Fruit fly (Drosophila melanogaster): ENCODE measurements around the gene CG14826.

Gene CG14826

dm6 chr3L:7258267-7258666, 24.0 kb downstream of the CG14826 start:
- TF ChIP-seq CG34367 (tag; optimal IDR thresholded peaks at IDR 0.05) (no peak), Pif1A (GFP tag; optimal IDR thresholded peaks at IDR 0.05) (no peak), CG9948 (tag; optimal IDR thresholded peaks at IDR 0.05) (no peak), CG10348 (GFP tag; IDR thresholded peaks at IDR 0.05) (no peak)

DNA sequence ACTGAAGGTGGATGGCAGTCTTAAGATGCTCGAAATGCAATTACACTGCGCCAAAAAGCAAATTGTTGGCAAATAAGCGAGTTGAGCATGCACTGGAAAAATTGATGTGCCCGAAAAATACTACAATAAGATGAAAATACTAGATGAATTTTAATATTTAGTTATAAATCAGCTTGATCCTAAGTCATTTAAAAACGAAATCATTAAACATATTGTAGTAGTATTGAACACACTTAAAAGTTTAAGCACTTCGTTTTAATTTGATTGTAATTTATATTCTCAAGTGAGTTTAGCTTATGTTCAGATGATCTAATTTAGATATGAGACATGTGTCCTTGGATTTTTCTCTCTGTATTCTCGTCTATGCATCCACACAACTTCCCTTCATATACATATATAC, 28.2 kb downstream of the CG14826 start:
- no peak for TF ChIP-seq gl (tag; optimal IDR thresholded peaks at IDR 0.05)
- TF ChIP-seq CG10348 (GFP tag; IDR thresholded peaks at IDR 0.05), result no peak
- TF ChIP-seq Ets98B (GFP tag; IDR thresholded peaks at IDR 0.05), result no peak; the same call in 1 of the 2 replicates
- TF ChIP-seq fd96Ca (GFP tag; IDR thresholded peaks at IDR 0.05), result no peak
- TF ChIP-seq CG34367 (tag; optimal IDR thresholded peaks at IDR 0.05), result peak; percentile 11
- TF ChIP-seq Pif1B (GFP tag; optimal IDR thresholded peaks at IDR 0.05), result peak; percentile 38
- peak; percentile 67 for TF ChIP-seq D1 (tag; optimal IDR thresholded peaks at IDR 0.05)
- TF ChIP-seq rn (GFP tag; IDR thresholded peaks at IDR 0.05), result no peak
- peak; percentile 40; the same call in 1 of the 3 replicates for TF ChIP-seq CG4496 (GFP tag; IDR thresholded peaks at IDR 0.05)
- TF ChIP-seq CG15710 (tag; optimal IDR thresholded peaks at IDR 0.05), result peak; percentile 74
- TF ChIP-seq CG13204 (GFP tag; optimal IDR thresholded peaks at IDR 0.05), result no peak
- TF ChIP-seq CG8159 (tag; optimal IDR thresholded peaks at IDR 0.05), result peak; percentile 76
- no peak for TF ChIP-seq CG12605 (GFP tag; IDR thresholded peaks at IDR 0.05)
- peak; percentile 68 for TF ChIP-seq CG14655 (GFP tag; optimal IDR thresholded peaks at IDR 0.05)
- peak; percentile 62 for TF ChIP-seq CG17806 (tag; optimal IDR thresholded peaks at IDR 0.05)
- TF ChIP-seq CG32121 (GFP tag; IDR thresholded peaks at IDR 0.05), result no peak
- peak; percentile 65 for TF ChIP-seq CG9948 (tag; optimal IDR thresholded peaks at IDR 0.05)
- no peak for TF ChIP-seq EcR (GFP tag; optimal IDR thresholded peaks at IDR 0.05)
- TF ChIP-seq Pif1A (GFP tag; optimal IDR thresholded peaks at IDR 0.05), result peak; percentile 32
- TF ChIP-seq CG8301 (tag; optimal IDR thresholded peaks at IDR 0.05), result peak; percentile 28
- TF ChIP-seq Snoo (tag; optimal IDR thresholded peaks at IDR 0.05), result peak; percentile 14

DNA sequence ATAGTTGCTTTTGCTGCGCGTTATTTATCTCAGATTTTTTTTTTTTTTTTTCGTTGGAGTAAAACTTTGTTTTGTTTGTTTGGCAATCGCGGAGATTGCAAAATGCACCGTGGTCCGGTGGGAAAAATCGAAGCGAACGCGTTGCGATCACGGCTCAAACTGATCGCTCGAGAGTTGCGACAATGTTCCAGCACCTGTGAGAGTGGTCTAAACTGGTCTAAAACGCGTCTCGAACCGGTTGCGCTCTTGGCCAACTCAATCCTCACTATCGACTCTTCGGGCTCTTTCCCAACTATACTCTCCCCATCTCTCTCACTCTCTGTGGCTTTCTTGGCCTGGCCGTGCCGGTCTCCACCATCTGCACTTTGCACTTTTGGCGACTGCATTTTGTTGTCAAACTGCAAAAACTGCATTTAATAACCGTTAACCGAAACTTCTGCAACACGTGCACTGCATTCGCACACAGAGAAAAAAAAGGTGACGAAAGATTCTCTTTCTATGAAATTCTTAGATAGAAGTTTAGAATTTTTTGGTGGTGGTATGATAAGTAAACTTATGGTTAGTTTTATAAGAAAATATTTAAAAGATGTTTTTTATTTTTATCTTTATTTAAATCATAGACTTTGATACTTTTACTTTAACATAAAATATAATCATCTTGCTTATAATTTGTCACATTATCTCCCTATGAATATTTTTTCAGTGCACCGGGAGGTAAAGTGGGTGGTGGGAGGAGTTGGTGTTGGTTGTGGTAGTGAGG, 29.6 kb downstream of the CG14826 start, which contains the start of gene CG14830:
CG14830 (minus strand) TSS at position 164 of the 760 bp plus-strand sequence.
- TF ChIP-seq CG9948 (tag; optimal IDR thresholded peaks at IDR 0.05), result no peak
- peak; percentile 76 for TF ChIP-seq CG17806 (tag; optimal IDR thresholded peaks at IDR 0.05)
- no peak for TF ChIP-seq Pif1B (GFP tag; optimal IDR thresholded peaks at IDR 0.05)
- peak; percentile 7 for TF ChIP-seq CG34367 (tag; optimal IDR thresholded peaks at IDR 0.05)
- peak; percentile 90 for TF ChIP-seq CG14655 (GFP tag; optimal IDR thresholded peaks at IDR 0.05)
- TF ChIP-seq CG15710 (tag; optimal IDR thresholded peaks at IDR 0.05), result no peak
- TF ChIP-seq Ets98B (GFP tag; IDR thresholded peaks at IDR 0.05), result peak; percentile 27
- no peak for TF ChIP-seq CG10348 (GFP tag; IDR thresholded peaks at IDR 0.05)
- peak; percentile 78 for TF ChIP-seq CG8159 (tag; optimal IDR thresholded peaks at IDR 0.05)
- TF ChIP-seq CG4496 (GFP tag; IDR thresholded peaks at IDR 0.05), result peak; percentile 28; the same call in 1 of the 3 replicates
- TF ChIP-seq fd96Ca (GFP tag; IDR thresholded peaks at IDR 0.05), result no peak
- peak; percentile 55 for TF ChIP-seq D1 (tag; optimal IDR thresholded peaks at IDR 0.05)
- TF ChIP-seq gl (tag; optimal IDR thresholded peaks at IDR 0.05), result peak; percentile 20
- peak; percentile 87 for TF ChIP-seq CG8301 (tag; optimal IDR thresholded peaks at IDR 0.05)
- peak; percentile 57 for TF ChIP-seq CG12605 (GFP tag; IDR thresholded peaks at IDR 0.05)

DNA sequence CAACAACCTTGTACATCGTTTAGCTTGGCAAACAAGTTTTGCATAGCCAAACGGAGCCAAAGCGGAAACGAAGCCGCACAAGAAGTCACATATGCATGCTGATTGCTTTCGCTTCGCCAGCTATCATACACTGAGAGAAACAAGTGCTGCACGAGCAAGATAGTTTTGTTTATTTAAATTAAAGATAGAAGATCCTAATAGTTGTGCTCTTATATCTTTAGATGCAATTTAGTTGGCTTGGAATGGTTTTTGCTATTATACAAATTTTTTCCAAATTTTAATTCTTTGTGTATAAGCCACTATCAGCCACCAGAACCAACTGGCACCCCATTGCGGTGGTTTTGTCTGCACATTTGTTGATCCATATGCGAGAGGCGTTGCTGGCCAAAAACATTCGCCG, 49.2 kb downstream of the CG14826 start:
- TF ChIP-seq CG13204 (GFP tag; optimal IDR thresholded peaks at IDR 0.05) (no peak), Pif1A (GFP tag; optimal IDR thresholded peaks at IDR 0.05) (peak; percentile 16), CG14655 (GFP tag; optimal IDR thresholded peaks at IDR 0.05) (peak; percentile 45), gl (tag; optimal IDR thresholded peaks at IDR 0.05) (no peak), fd96Ca (GFP tag; IDR thresholded peaks at IDR 0.05) (0 out of 3 replicates have a peak, but pooled peaks have one; percentile 8)

All from whole organism, pupa.